Worm (Caenorhabditis elegans): ENCODE data around the gene abu-8.

abu-8 gene

ce11 chrV:5233777-5234176, 39.4 kb upstream of the abu-8 start, which contains the start of gene cest-32:
Gene cest-32 (minus strand): TSS chrV:5233891.
- no peak for TF ChIP-seq unc-39 (tag; optimal IDR thresholded peaks at IDR 0.05)
- TF ChIP-seq pha-4 (tag; optimal IDR thresholded peaks at IDR 0.05) = peak; percentile 12
- no peak for TF ChIP-seq R02D3.7 (tag; optimal IDR thresholded peaks at IDR 0.05)
- no peak for TF ChIP-seq mml-1 (tag; optimal IDR thresholded peaks at IDR 0.05)
- TF ChIP-seq elt-1 (tag; optimal IDR thresholded peaks at IDR 0.05) = no peak
- TF ChIP-seq zag-1 (tag; optimal IDR thresholded peaks at IDR 0.05) = no peak
- no peak for TF ChIP-seq nhr-76 (tag; optimal IDR thresholded peaks at IDR 0.05)
- no peak for TF ChIP-seq nhr-11 (tag; optimal IDR thresholded peaks at IDR 0.05)

ce11 chrV:5228513-5228912, 34.1 kb upstream of the abu-8 start:
- TF ChIP-seq egl-27 (tag; optimal IDR thresholded peaks at IDR 0.05) (no peak), ztf-11 (tag; optimal IDR thresholded peaks at IDR 0.05) (no peak), nhr-76 (tag; optimal IDR thresholded peaks at IDR 0.05) (no peak), pha-4 (tag; optimal IDR thresholded peaks at IDR 0.05) (peak; percentile 59)

ce11 chrV:5225660-5226059, 31.3 kb upstream of the abu-8 start:
- TF ChIP-seq mdl-1 (tag; optimal IDR thresholded peaks at IDR 0.05) (no peak), egl-27 (tag; optimal IDR thresholded peaks at IDR 0.05) (no peak), ZK546.5 (tag; optimal IDR thresholded peaks at IDR 0.05) (no peak), elt-2 (tag; optimal IDR thresholded peaks at IDR 0.05) (no peak), snpc-4 (tag; optimal IDR thresholded peaks at IDR 0.05) (no peak), pha-4 (tag; optimal IDR thresholded peaks at IDR 0.05) (no peak), R02D3.7 (tag; optimal IDR thresholded peaks at IDR 0.05) (no peak), lin-15B (tag; optimal IDR thresholded peaks at IDR 0.05) (no peak), nfya-1 (tag; optimal IDR thresholded peaks at IDR 0.05; ENCODE audit: insufficient read depth) (no peak), lin-39 (tag; optimal IDR thresholded peaks at IDR 0.05) (no peak), hmg-11 (tag; optimal IDR thresholded peaks at IDR 0.05) (no peak)

ce11 chrV:5223044-5223443, 28.6 kb upstream of the abu-8 start, which contains the start of gene Y49G5B.1:
Gene Y49G5B.1 (plus strand): TSS chrV:5223367.
- peak; percentile 2 for TF ChIP-seq elt-2 (tag; optimal IDR thresholded peaks at IDR 0.05)
- TF ChIP-seq nhr-25 (tag; optimal IDR thresholded peaks at IDR 0.05) = no peak

- TF ChIP-seq nfya-1 (tag; optimal IDR thresholded peaks at IDR 0.05; ENCODE audit: insufficient read depth) (peak; percentile 89), ztf-4 (tag; optimal IDR thresholded peaks at IDR 0.05) (no peak)
These were observed 19.3 kb upstream of the abu-8 start for ce11 chrV:5213674-5214073.

ce11 chrV:5204127-5204526, 9.7 kb upstream of the abu-8 start, which contains the start of gene ttc-37:
Gene ttc-37 (plus strand): TSS chrV:5204475.
- TF ChIP-seq nhr-25 (tag; optimal IDR thresholded peaks at IDR 0.05) (no peak), pqm-1 (tag; optimal IDR thresholded peaks at IDR 0.05) (peak; percentile 3), elt-1 (tag; optimal IDR thresholded peaks at IDR 0.05) (no peak), elt-2 (tag; optimal IDR thresholded peaks at IDR 0.05) (peak; percentile 6), hmg-11 (tag; optimal IDR thresholded peaks at IDR 0.05) (peak; percentile 40), egl-5 (tag; optimal IDR thresholded peaks at IDR 0.05) (peak; percentile 17), lin-15B (tag; optimal IDR thresholded peaks at IDR 0.05) (peak; percentile 66), nfya-1 (tag; optimal IDR thresholded peaks at IDR 0.05; ENCODE audit: insufficient read depth) (peak; percentile 46), pha-4 (tag; optimal IDR thresholded peaks at IDR 0.05) (peak; percentile 76), tbx-2 (tag; optimal IDR thresholded peaks at IDR 0.05) (no peak)

ce11 chrV:5203643-5204042, 9.2 kb upstream of the abu-8 start:
- TF ChIP-seq snpc-4 (tag; optimal IDR thresholded peaks at IDR 0.05) (no peak), ceh-16 (tag; optimal IDR thresholded peaks at IDR 0.05) (no peak), nhr-11 (tag; optimal IDR thresholded peaks at IDR 0.05) (no peak), daf-12 (tag; optimal IDR thresholded peaks at IDR 0.05) (no peak), mml-1 (tag; optimal IDR thresholded peaks at IDR 0.05) (no peak), skn-1 (tag; optimal IDR thresholded peaks at IDR 0.05) (no peak), unc-62 (GFP tag; optimal IDR thresholded peaks at IDR 0.05) (no peak), lsy-12 (tag; optimal IDR thresholded peaks at IDR 0.05) (no peak), fos-1 (tag; optimal IDR thresholded peaks at IDR 0.05) (no peak), elt-2 (tag; optimal IDR thresholded peaks at IDR 0.05) (no peak), ztf-4 (tag; optimal IDR thresholded peaks at IDR 0.05) (no peak), pqm-1 (tag; optimal IDR thresholded peaks at IDR 0.05) (no peak), ztf-11 (tag; optimal IDR thresholded peaks at IDR 0.05) (no peak), zag-1 (tag; optimal IDR thresholded peaks at IDR 0.05) (no peak), hmg-11 (tag; optimal IDR thresholded peaks at IDR 0.05) (no peak), nhr-237 (tag; optimal IDR thresholded peaks at IDR 0.05) (no peak), nfya-1 (tag; optimal IDR thresholded peaks at IDR 0.05; ENCODE audit: insufficient read depth) (no peak), ceh-9 (tag; optimal IDR thresholded peaks at IDR 0.05) (no peak), jun-1 (tag; optimal IDR thresholded peaks at IDR 0.05) (no peak), pha-4 (tag; optimal IDR thresholded peaks at IDR 0.05) (no peak)

Data from whole organism, L3 larva.